Worm (Caenorhabditis elegans): Measurements from ENCODE around the gene Y38F1A.8.

ce11 chrII:12994009-12994788 lies 6.5 kb downstream of the Y38F1A.8 start:
- TF ChIP-seq ceh-36 (tag; optimal IDR thresholded peaks at IDR 0.05), result no peak
- no peak for TF ChIP-seq ets-7 (tag; optimal IDR thresholded peaks at IDR 0.05)
- TF ChIP-seq F13C5.2 (tag; optimal IDR thresholded peaks at IDR 0.05), result no peak
- no peak for TF ChIP-seq tbx-11 (GFP tag; IDR thresholded peaks at IDR 0.05)
- TF ChIP-seq sea-1 (GFP tag; conservative IDR thresholded peaks at IDR 0.05), result no peak
- no peak for TF ChIP-seq scrt-1 (GFP tag; IDR thresholded peaks at IDR 0.05)

All from whole organism, early embryonic.